Worm (Caenorhabditis elegans) whole organism, L2 larva: ENCODE results near the gene srh-8.

Experiments used
- C34F6.9 ChIP-seq: fragments of 150-350 bp; optimal IDR thresholded peaks from 2 replicates; lab custom pipeline; 2014; ENCODE audit warnings: missing biosample characterization, missing genetic modification characterization
- Y55F3AM.14 ChIP-seq: fragments of 200-800 bp; sonication (Bioruptor generic); optimal IDR thresholded peaks from 2 replicates; lab custom pipeline; 2018; ENCODE audit warnings: mild to moderate bottlenecking, missing genetic modification characterization, missing compliant biosample characterization
- ZK546.5 ChIP-seq: sonication (generic microtip); optimal IDR thresholded peaks from 2 replicates; lab custom pipeline; 2017; ENCODE audit warnings: missing biosample characterization, missing genetic modification characterization
- ama-1 ChIP-seq: fragments of 150-350 bp; optimal IDR thresholded peaks from 2 replicates; lab custom pipeline; 2018; ENCODE audit warnings: inconsistent platforms
- blmp-1 ChIP-seq: sonication (generic microtip); optimal IDR thresholded peaks from 2 replicates; lab custom pipeline; 2017; ENCODE audit warnings: missing genetic modification characterization, mild to moderate bottlenecking, missing compliant biosample characterization, antibody characterized with exemption, moderate library complexity; ENCODE audit not compliant: insufficient read depth
- ceh-82 ChIP-seq: fragments of 150-350 bp; optimal IDR thresholded peaks from 2 replicates; lab custom pipeline; 2014; ENCODE audit warnings: missing biosample characterization, missing genetic modification characterization
- egl-27 ChIP-seq: sonication (generic microtip); optimal IDR thresholded peaks from 3 replicates; lab custom pipeline; 2017; ENCODE audit warnings: missing biosample characterization, missing genetic modification reagents, missing genetic modification characterization
- elt-3 ChIP-seq: sonication (generic microtip); optimal IDR thresholded peaks from 2 replicates; lab custom pipeline; 2017; ENCODE audit warnings: missing biosample characterization, missing genetic modification characterization
- lin-39 ChIP-seq: fragments of 150-350 bp; optimal IDR thresholded peaks from 2 replicates; lab custom pipeline; 2014; ENCODE audit warnings: missing biosample characterization, missing genetic modification reagents, missing genetic modification characterization
- lsy-2 ChIP-seq, 2 experiments: fragments of 150-350 bp in 1 of 2; sonication (generic microtip) in 1 of 2; optimal IDR thresholded peaks; 2 replicates each; lab custom pipeline; 2014 to 2017; ENCODE audit warnings: missing biosample characterization in 2 of 2, missing genetic modification characterization in 2 of 2
- mdl-1 ChIP-seq, 2 experiments: fragments of 150-350 bp in 1 of 2; sonication (generic microtip) in 1 of 2; optimal IDR thresholded peaks; 2 replicates each; lab custom pipeline; 2017; ENCODE audit warnings: missing biosample characterization in 2 of 2, missing genetic modification characterization in 2 of 2
- nhr-11 ChIP-seq: fragments of 150-350 bp; optimal IDR thresholded peaks from 2 replicates; lab custom pipeline; 2014; ENCODE audit warnings: missing biosample characterization, missing genetic modification characterization
- skn-1 ChIP-seq: sonication (generic microtip); optimal IDR thresholded peaks from 2 replicates; lab custom pipeline; 2017; ENCODE audit warnings: missing biosample characterization, missing genetic modification characterization
- unc-55 ChIP-seq: fragments of 150-350 bp; sonication (generic microtip); optimal IDR thresholded peaks from 3 replicates; lab custom pipeline; 2014; ENCODE audit warnings: missing biosample characterization, missing genetic modification reagents, missing genetic modification characterization

ce11 chrV:3995838-3996237 is 9.5 kb upstream of the srh-8 start, which contains the start of gene srx-62:
- TF ChIP-seq ama-1 (lab: Kevin White, UChicago) (no peak), egl-27 (no peak), C34F6.9 (tag; lab: Kevin White, UChicago) (no peak), blmp-1 (tag; lab: Kevin White, UChicago) (no peak), unc-55 (GFP tag; lab: Kevin White, UChicago) (no peak), nhr-11 (no peak), ZK546.5 (no peak), lin-39 (tag; lab: Kevin White, UChicago) (no peak), Y55F3AM.14 (GFP tag; lab: Kevin White, UChicago) (no peak), ceh-82 (tag; lab: Kevin White, UChicago) (no peak), mdl-1 (tag; optimal IDR thresholded peaks at IDR 0.05; lab: Kevin White, UChicago) (no peak), lsy-2 (tag; optimal IDR thresholded peaks at IDR 0.05; lab: Kevin White, UChicago) (no peak), elt-3 (tag; lab: Kevin White, UChicago) (no peak), skn-1 (tag; lab: Kevin White, UChicago) (no peak)
